Fruit fly (Drosophila melanogaster): ENCODE measurements around the gene CG45122.

Gene CG45122

dm6 chr3R:13012351-13012750 lies 31.6 kb upstream of the CG45122 start (continued):
- TF ChIP-seq CG8478 (optimal IDR thresholded peaks at IDR 0.05) (peak; percentile 89), pfk (GFP tag; optimal IDR thresholded peaks at IDR 0.05) (peak; percentile 1), E2f2 (GFP tag; IDR thresholded peaks at IDR 0.05) (peak; percentile 45), slp2 (GFP tag; optimal IDR thresholded peaks at IDR 0.05) (peak; percentile 53), Nf-YB (GFP tag; optimal IDR thresholded peaks at IDR 0.05) (peak; percentile 23), gsb (GFP tag; IDR thresholded peaks at IDR 0.05) (peak; percentile 65), abd-A (tag; optimal IDR thresholded peaks at IDR 0.05) (peak; percentile 57), ftz-f1 (GFP tag; optimal IDR thresholded peaks at IDR 0.05) (peak; percentile 48), CG9437 (GFP tag; optimal IDR thresholded peaks at IDR 0.05) (peak; percentile 5), CG6854 (GFP tag; optimal IDR thresholded peaks at IDR 0.05) (no peak), Tbp (GFP tag; optimal IDR thresholded peaks at IDR 0.05) (no peak), Neu2 (GFP tag; optimal IDR thresholded peaks at IDR 0.05; ENCODE audit: borderline replicate concordance) (no peak), CG30403 (GFP tag; optimal IDR thresholded peaks at IDR 0.05) (peak; percentile 75), trem (tag; optimal IDR thresholded peaks at IDR 0.05) (no peak), odd (GFP tag; optimal IDR thresholded peaks at IDR 0.05) (peak; percentile 7), CG17802 (tag; optimal IDR thresholded peaks at IDR 0.05) (no peak), gsb-n (tag; optimal IDR thresholded peaks at IDR 0.05) (peak; percentile 14), Usf (GFP tag; optimal IDR thresholded peaks at IDR 0.05) (no peak), CG33213 (GFP tag; optimal IDR thresholded peaks at IDR 0.05) (peak; percentile 37), CG34224 (GFP tag; IDR thresholded peaks at IDR 0.05; ENCODE audit: partially characterized antibody) (no peak), mld (GFP tag; IDR thresholded peaks at IDR 0.05; ENCODE audit: partially characterized antibody) (no peak), crc (GFP tag; optimal IDR thresholded peaks at IDR 0.05) (peak; percentile 54), tna (GFP tag; IDR thresholded peaks at IDR 0.05; ENCODE audit: partially characterized antibody) (no peak)

DNA sequence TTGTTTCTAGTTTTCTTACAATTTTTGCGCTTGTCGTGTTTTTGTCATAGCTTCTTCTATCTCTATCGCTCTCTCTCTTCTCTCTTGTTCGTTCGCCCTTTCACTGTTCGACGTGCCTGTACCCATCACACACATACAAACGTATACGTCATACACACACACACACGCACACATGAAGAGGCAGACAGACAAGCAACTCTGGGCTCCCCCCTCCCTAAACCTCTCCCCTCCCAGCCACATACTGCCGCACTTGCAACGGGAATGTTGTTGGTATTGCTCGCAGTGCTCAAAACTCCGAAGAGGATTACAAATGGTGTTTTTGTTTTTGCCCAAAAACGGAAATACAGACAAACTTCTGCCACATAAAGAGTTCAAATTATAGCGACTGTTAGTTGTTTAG lies 31.0 kb upstream of the CG45122 start:
- TF ChIP-seq lbe (GFP tag; optimal IDR thresholded peaks at IDR 0.05) = no peak
- peak; percentile 58 for TF ChIP-seq nerfin-1 (tag; optimal IDR thresholded peaks at IDR 0.05)
- TF ChIP-seq CG18599 (GFP tag; optimal IDR thresholded peaks at IDR 0.05) = no peak
- no peak for TF ChIP-seq CG11456 (GFP tag; IDR thresholded peaks at IDR 0.05)
- peak; percentile 58; the same call in 1 of the 2 replicates for TF ChIP-seq CG32767 (GFP tag; IDR thresholded peaks at IDR 0.05)
- TF ChIP-seq bab2 (GFP tag; optimal IDR thresholded peaks at IDR 0.05) = no peak
- no peak for TF ChIP-seq CG5953 (GFP tag; IDR thresholded peaks at IDR 0.05)
- TF ChIP-seq sens (GFP tag) = peak; percentile 46
- peak; percentile 18; the same call in 1 of the 3 replicates for TF ChIP-seq ci (GFP tag; IDR thresholded peaks at IDR 0.05)
- TF ChIP-seq rib (GFP tag; IDR thresholded peaks at IDR 0.05) = peak; percentile 48; the same call in 1 of the 2 replicates
- peak; percentile 24 for TF ChIP-seq kni (GFP tag; optimal IDR thresholded peaks at IDR 0.05)
- TF ChIP-seq Med (GFP tag) = peak; percentile 74
- TF ChIP-seq CG5245 (GFP tag; optimal IDR thresholded peaks at IDR 0.05) = no peak
- no peak for TF ChIP-seq CG10267 (tag; optimal IDR thresholded peaks at IDR 0.05)
- peak; percentile 72 for TF ChIP-seq CG2116 (GFP tag; optimal IDR thresholded peaks at IDR 0.05)
- no peak for TF ChIP-seq bbx (GFP tag; IDR thresholded peaks at IDR 0.05; ENCODE audit: partially characterized antibody)
- TF ChIP-seq CG5180 (GFP tag; optimal IDR thresholded peaks at IDR 0.05) = peak; percentile 18
- 0 out of 3 replicates have a peak, but pooled peaks have one; percentile 24 for TF ChIP-seq H15 (GFP tag; IDR thresholded peaks at IDR 0.05)
- no peak for TF ChIP-seq Trl (optimal IDR thresholded peaks at IDR 0.05)
- TF ChIP-seq Trl (GFP tag; optimal IDR thresholded peaks at IDR 0.05) = no peak
- no peak for TF ChIP-seq zen2 (GFP tag; IDR thresholded peaks at IDR 0.05; ENCODE audit: partially characterized antibody)
- TF ChIP-seq Scr (GFP tag; IDR thresholded peaks at IDR 0.05; ENCODE audit: partially characterized antibody) = peak; percentile 22; the same call in 1 of the 2 replicates
- TF ChIP-seq CG18619 (GFP tag; optimal IDR thresholded peaks at IDR 0.05) = no peak
- peak; percentile 54 for TF ChIP-seq ash1 (GFP tag; optimal IDR thresholded peaks at IDR 0.05)
- TF ChIP-seq CG6175 (GFP tag; IDR thresholded peaks at IDR 0.05) = 0 out of 3 replicates have a peak, but pooled peaks have one; percentile 44
- TF ChIP-seq wdn (GFP tag; IDR thresholded peaks at IDR 0.05) = 0 out of 2 replicates have a peak, but pooled peaks have one; percentile 24
- TF ChIP-seq sd (tag; optimal IDR thresholded peaks at IDR 0.05) = peak; percentile 43
- TF ChIP-seq gce (GFP tag; IDR thresholded peaks at IDR 0.05) = peak; percentile 25; the same call in 1 of the 3 replicates
- no peak for TF ChIP-seq CG2199 (GFP tag; IDR thresholded peaks at IDR 0.05)
